Fruit fly (Drosophila melanogaster) whole organism, embryonic: ENCODE measurements around the gene Tsp5D.

Experiments used
- Atf-2 ChIP-seq: fragments of 200-800 bp; sonication (Bioruptor generic); optimal IDR thresholded peaks from 2 replicates; lab custom pipeline; 2016; ENCODE audit warnings: missing biosample characterization, missing genetic modification characterization
- B-H2 ChIP-seq: fragments of 200-800 bp; sonication (Bioruptor generic); optimal IDR thresholded peaks from 2 replicates; lab custom pipeline; 2018; ENCODE audit warnings: missing biosample characterization, mild to moderate bottlenecking, missing genetic modification characterization
- CG10979 ChIP-seq: fragments of 200-800 bp; sonication (Bioruptor generic); optimal IDR thresholded peaks from 2 replicates; lab custom pipeline; 2018; ENCODE audit warnings: missing biosample characterization, mild to moderate bottlenecking, missing genetic modification characterization, moderate library complexity
- CG14441 ChIP-seq: fragments of 200-800 bp; sonication (Bioruptor generic); IDR thresholded peaks from 2 replicates; pipeline ENCODE4 v1.3.6; 2022; ENCODE audit warnings: missing biosample characterization, missing genetic modification characterization
- CG14965 ChIP-seq: fragments of 200-800 bp; sonication (Bioruptor generic); optimal IDR thresholded peaks from 2 replicates; lab custom pipeline; 2016; ENCODE audit warnings: missing biosample characterization, missing genetic modification characterization, borderline replicate concordance
- CG16779 ChIP-seq: fragments of 200-800 bp; sonication (Bioruptor generic); IDR thresholded peaks from 2 replicates; pipeline ENCODE4 v1.3.6; 2022; ENCODE audit warnings: missing biosample characterization, missing genetic modification characterization
- CG17328 ChIP-seq: fragments of 200-800 bp; sonication (Bioruptor generic); IDR thresholded peaks from 2 replicates; pipeline ENCODE4 v1.3.6; 2022; ENCODE audit warnings: missing biosample characterization, missing genetic modification characterization
- CG1792 ChIP-seq: fragments of 200-800 bp; sonication (Bioruptor generic); optimal IDR thresholded peaks from 2 replicates; lab custom pipeline; 2016; ENCODE audit warnings: missing biosample characterization, missing genetic modification characterization
- CG2116 ChIP-seq: fragments of 200-800 bp; sonication (Bioruptor generic); optimal IDR thresholded peaks from 3 replicates; lab custom pipeline; 2018; ENCODE audit warnings: missing biosample characterization, mild to moderate bottlenecking, missing genetic modification characterization
- CG2202 ChIP-seq: fragments of 200-800 bp; sonication (Bioruptor generic); optimal IDR thresholded peaks from 2 replicates; lab custom pipeline; 2018; ENCODE audit warnings: missing biosample characterization, mild to moderate bottlenecking, missing genetic modification characterization
- CG30020 ChIP-seq: fragments of 200-800 bp; optimal IDR thresholded peaks from 2 replicates; lab custom pipeline; 2019; ENCODE audit warnings: missing biosample characterization, mild to moderate bottlenecking, missing genetic modification characterization, moderate library complexity
- CG3847 ChIP-seq: fragments of 200-800 bp; sonication (Bioruptor generic); IDR thresholded peaks from 2 replicates; pipeline ENCODE4 v1.3.6; 2022; ENCODE audit warnings: missing biosample characterization, missing genetic modification characterization
- CG3995 ChIP-seq: fragments of 200-800 bp; sonication (Bioruptor generic); optimal IDR thresholded peaks from 3 replicates; lab custom pipeline; 2016; ENCODE audit warnings: missing biosample characterization, missing genetic modification characterization
- CG6272 ChIP-seq: fragments of 200-800 bp; sonication (Bioruptor generic); IDR thresholded peaks from 2 replicates; pipeline ENCODE4 v1.3.6; 2022; ENCODE audit warnings: missing biosample characterization, missing genetic modification characterization
- CG6654 ChIP-seq: fragments of 200-800 bp; sonication (Bioruptor generic); optimal IDR thresholded peaks from 2 replicates; lab custom pipeline; 2017; ENCODE audit warnings: missing biosample characterization, mild to moderate bottlenecking, missing genetic modification characterization
- CG7372 ChIP-seq: fragments of 200-800 bp; sonication (Bioruptor generic); IDR thresholded peaks from 2 replicates; pipeline ENCODE4 v1.3.6; 2022; ENCODE audit warnings: missing biosample characterization, missing genetic modification characterization
- CG7745 ChIP-seq: fragments of 200-800 bp; sonication (Bioruptor generic); optimal IDR thresholded peaks from 2 replicates; lab custom pipeline; 2018; ENCODE audit warnings: missing biosample characterization, mild to moderate bottlenecking, missing genetic modification characterization, moderate library complexity
- CG8924 ChIP-seq: fragments of 200-800 bp; optimal IDR thresholded peaks from 3 replicates; lab custom pipeline; 2019; ENCODE audit warnings: missing biosample characterization, mild to moderate bottlenecking, missing genetic modification characterization, moderate library complexity
- CTCF ChIP-seq: fragments of 200-800 bp; sonication (Bioruptor generic); optimal IDR thresholded peaks from 2 replicates; lab custom pipeline; 2017; ENCODE audit warnings: missing biosample characterization, mild to moderate bottlenecking, missing genetic modification characterization, moderate library complexity
- Chrac-16 ChIP-seq: fragments of 200-800 bp; sonication (Bioruptor generic); optimal IDR thresholded peaks from 3 replicates; lab custom pipeline; 2016; ENCODE audit warnings: missing biosample characterization, missing genetic modification characterization
- Dbx ChIP-seq: fragments of 200-800 bp; sonication (Bioruptor generic); IDR thresholded peaks from 3 replicates; pipeline ENCODE4 v1.3.6; 2022; ENCODE audit warnings: missing biosample characterization, missing genetic modification characterization
- Doc3 ChIP-seq: fragments of 200-800 bp; sonication (Bioruptor generic); IDR thresholded peaks from 3 replicates; pipeline ENCODE4 v1.3.6; 2022; ENCODE audit warnings: missing biosample characterization, missing genetic modification characterization; ENCODE audit not compliant: partially characterized antibody
- E2f1 ChIP-seq: fragments of 200-800 bp; sonication (Bioruptor generic); IDR thresholded peaks from 2 replicates; pipeline ENCODE4 v1.3.6; 2022; ENCODE audit warnings: missing biosample characterization, missing genetic modification characterization
- ERR ChIP-seq: fragments of 200-800 bp; sonication (Bioruptor generic); optimal IDR thresholded peaks from 2 replicates; lab custom pipeline; 2016; ENCODE audit warnings: missing biosample characterization, missing genetic modification characterization
- Ets97D ChIP-seq: fragments of 200-800 bp; sonication (Bioruptor generic); optimal IDR thresholded peaks from 3 replicates; lab custom pipeline; 2016; ENCODE audit warnings: missing biosample characterization, missing genetic modification characterization
- HLH3B ChIP-seq: fragments of 200-800 bp; sonication (Bioruptor generic); IDR thresholded peaks from 2 replicates; pipeline ENCODE4 v1.3.6; 2022; ENCODE audit warnings: missing biosample characterization, missing genetic modification characterization
- HmgZ ChIP-seq: fragments of 200-800 bp; sonication (Bioruptor generic); optimal IDR thresholded peaks from 2 replicates; lab custom pipeline; 2018; ENCODE audit warnings: missing biosample characterization, mild to moderate bottlenecking, missing genetic modification characterization
- Hr51 ChIP-seq, 2 experiments: fragments of 200-800 bp; sonication (Bioruptor generic); optimal IDR thresholded peaks; 2 replicates in 1 of 2; 3 replicates in 1 of 2; lab custom pipeline; 2016 to 2018; ENCODE audit warnings: missing biosample characterization in 2 of 2, missing genetic modification characterization in 2 of 2, mild to moderate bottlenecking in 1 of 2, moderate library complexity in 1 of 2
- Tbp ChIP-seq: fragments of >200 bp; optimal IDR thresholded peaks from 2 replicates; lab custom pipeline; 2018; ENCODE audit warnings: missing biosample characterization, missing genetic modification characterization
- Usf ChIP-seq: fragments of 200-800 bp; sonication (Bioruptor generic); optimal IDR thresholded peaks from 2 replicates; lab custom pipeline; 2017; ENCODE audit warnings: missing genotype, missing biosample characterization, missing genetic modification characterization
- Xrp1 ChIP-seq: fragments of 200-800 bp; sonication (Bioruptor generic); IDR thresholded peaks from 2 replicates; pipeline ENCODE4 v1.3.6; 2022; ENCODE audit warnings: missing biosample characterization, missing genetic modification characterization
- YL-1 ChIP-seq: fragments of 200-800 bp; sonication (Bioruptor generic); optimal IDR thresholded peaks from 3 replicates; lab custom pipeline; 2017; ENCODE audit warnings: missing biosample characterization, mild to moderate bottlenecking, missing genetic modification characterization
- az2 ChIP-seq: fragments of 200-800 bp; sonication (Bioruptor generic); optimal IDR thresholded peaks from 3 replicates; lab custom pipeline; 2016; ENCODE audit warnings: missing biosample characterization, missing genetic modification characterization
- btn ChIP-seq: fragments of 200-800 bp; sonication (Bioruptor generic); optimal IDR thresholded peaks from 2 replicates; lab custom pipeline; 2016; ENCODE audit warnings: missing biosample characterization, missing genetic modification characterization
- cwo ChIP-seq: fragments of 200-800 bp; sonication (Bioruptor generic); optimal IDR thresholded peaks from 3 replicates; lab custom pipeline; 2017; ENCODE audit warnings: missing biosample characterization, missing genetic modification characterization, mild to moderate bottlenecking, moderate library complexity, missing genetic modification reagents
- dati ChIP-seq: fragments of 200-800 bp; sonication (Bioruptor generic); IDR thresholded peaks from 2 replicates; pipeline ENCODE4 v1.3.6; 2022; ENCODE audit warnings: missing biosample characterization, missing genetic modification characterization
- fru ChIP-seq: fragments of >200 bp; optimal IDR thresholded peaks from 2 replicates; lab custom pipeline; 2017
- grn ChIP-seq: fragments of 200-800 bp; sonication (Bioruptor generic); optimal IDR thresholded peaks from 3 replicates; lab custom pipeline; 2017; ENCODE audit warnings: missing biosample characterization, missing genetic modification characterization
- gsb ChIP-seq: fragments of 200-800 bp; sonication (Bioruptor generic); IDR thresholded peaks from 2 replicates; pipeline ENCODE4 v1.3.6; 2022; ENCODE audit warnings: missing biosample characterization, missing genetic modification characterization
- hb ChIP-seq: fragments of 200-800 bp; sonication (Bioruptor generic); IDR thresholded peaks from 3 replicates; pipeline ENCODE4 v1.3.6; 2022; ENCODE audit warnings: missing biosample characterization, missing genetic modification characterization; ENCODE audit not compliant: partially characterized antibody
- hkb ChIP-seq, 2 experiments: fragments of 200-800 bp in 1 of 2; fragments of >200 bp in 1 of 2; sonication (Bioruptor generic) in 1 of 2; IDR thresholded peaks in 1 of 2; optimal IDR thresholded peaks in 1 of 2; 2 replicates each; pipeline versions ENCODE4 v1.3.6 to Lab custom; 2017 to 2022; ENCODE audit warnings: missing biosample characterization in 1 of 2, missing genetic modification characterization in 1 of 2
- hth ChIP-seq: fragments of >200 bp; optimal IDR thresholded peaks from 2 replicates; lab custom pipeline; 2017; ENCODE audit warnings: inconsistent platforms
- jumu ChIP-seq: fragments of 200-800 bp; sonication (Bioruptor generic); optimal IDR thresholded peaks from 3 replicates; lab custom pipeline; 2016; ENCODE audit warnings: missing biosample characterization, missing genetic modification characterization
- knrl ChIP-seq: fragments of 200-800 bp; sonication (Bioruptor generic); IDR thresholded peaks from 3 replicates; pipeline ENCODE4 v1.3.6; 2022; ENCODE audit warnings: missing biosample characterization, missing genetic modification characterization; ENCODE audit not compliant: partially characterized antibody
- lbe ChIP-seq: fragments of 200-800 bp; sonication (Bioruptor generic); optimal IDR thresholded peaks from 2 replicates; lab custom pipeline; 2016; ENCODE audit warnings: missing biosample characterization, mild to moderate bottlenecking, missing genetic modification characterization
- nerfin-1 ChIP-seq: fragments of 200-800 bp; sonication (Bioruptor generic); optimal IDR thresholded peaks from 3 replicates; lab custom pipeline; 2019; ENCODE audit warnings: missing biosample characterization, mild to moderate bottlenecking, missing genetic modification characterization, moderate library complexity
- pb ChIP-seq: fragments of 200-800 bp; sonication (Bioruptor generic); optimal IDR thresholded peaks from 3 replicates; lab custom pipeline; 2016; ENCODE audit warnings: missing biosample characterization, missing genetic modification characterization
- pho ChIP-seq: fragments of 200-800 bp; sonication (Bioruptor generic); optimal IDR thresholded peaks from 2 replicates; lab custom pipeline; 2016; ENCODE audit warnings: missing biosample characterization, missing genetic modification characterization
- pita ChIP-seq: fragments of 200-800 bp; sonication (Bioruptor generic); optimal IDR thresholded peaks from 2 replicates; lab custom pipeline; 2017; ENCODE audit warnings: missing biosample characterization, mild to moderate bottlenecking, missing genetic modification characterization
- pnt ChIP-seq: fragments of 200-800 bp; sonication (Bioruptor generic); optimal IDR thresholded peaks from 3 replicates; lab custom pipeline; 2016; ENCODE audit warnings: missing biosample characterization, missing genetic modification characterization
- row ChIP-seq: fragments of 200-800 bp; sonication (Bioruptor generic); IDR thresholded peaks from 3 replicates; pipeline ENCODE4 v1.3.6; 2022; ENCODE audit warnings: missing biosample characterization, missing genetic modification characterization
- sim ChIP-seq: fragments of 200-800 bp; sonication (Bioruptor generic); IDR thresholded peaks from 2 replicates; pipeline ENCODE4 v1.3.6; 2022; ENCODE audit warnings: missing biosample characterization, missing genetic modification characterization

The Tsp5D gene

dm6 chrX:6031692-6032091 is 43.0 kb downstream of the Tsp5D start (continued):
- no peak for TF ChIP-seq gsb (GFP tag; lab: Robert Waterston, UW)
- peak; percentile 77 for TF ChIP-seq Chrac-16 (GFP tag; lab: Kevin White, UChicago)
- peak; percentile 88 for TF ChIP-seq row (GFP tag; lab: Robert Waterston, UW)
- TF ChIP-seq cwo (GFP tag; lab: Kevin White, UChicago) = peak; percentile 60
- peak; percentile 74 for TF ChIP-seq jumu
- TF ChIP-seq CG2116 (GFP tag; lab: Kevin White, UChicago) = peak; percentile 11
- TF ChIP-seq lbe (GFP tag; lab: Kevin White, UChicago) = no peak
- TF ChIP-seq CG16779 (GFP tag; lab: Robert Waterston, UW) = no peak
- no peak for TF ChIP-seq CG7745 (tag; lab: Kevin White, UChicago)
- TF ChIP-seq CTCF = peak; percentile 24
- TF ChIP-seq grn (GFP tag; lab: Kevin White, UChicago) = no peak
- peak; percentile 90 for TF ChIP-seq CG17328 (GFP tag; lab: Robert Waterston, UW)
- TF ChIP-seq ERR (GFP tag; lab: Kevin White, UChicago) = peak; percentile 51
- peak; percentile 60; the same call in 1 of the 2 replicates for TF ChIP-seq dati (GFP tag; lab: Robert Waterston, UW)
- no peak for TF ChIP-seq hb (GFP tag; lab: Robert Waterston, UW)
- no peak for TF ChIP-seq pita (GFP tag; lab: Kevin White, UChicago)
- peak; percentile 83 for TF ChIP-seq btn (GFP tag; lab: Kevin White, UChicago)
- TF ChIP-seq B-H2 (GFP tag; lab: Kevin White, UChicago) = peak; percentile 43
- peak; percentile 70; the same call in 1 of the 3 replicates for TF ChIP-seq Dbx (GFP tag; lab: Robert Waterston, UW)
- TF ChIP-seq CG3847 = peak; percentile 60
- TF ChIP-seq CG30020 (tag; lab: Kevin White, UChicago) = peak; percentile 18
- TF ChIP-seq CG6654 (GFP tag; lab: Kevin White, UChicago) = peak; percentile 48
- peak; percentile 72 for TF ChIP-seq CG14441 (GFP tag; lab: Robert Waterston, UW)
- peak; percentile 57; the same call in 1 of the 2 replicates for TF ChIP-seq sim
- peak; percentile 85 for TF ChIP-seq HLH3B (GFP tag; lab: Robert Waterston, UW)
- no peak for TF ChIP-seq fru (lab: Kevin White, UChicago)
- TF ChIP-seq CG3995 (GFP tag; lab: Kevin White, UChicago) = no peak
- TF ChIP-seq pho (GFP tag; lab: Kevin White, UChicago) = peak; percentile 69
- 0 out of 3 replicates have a peak, but pooled peaks have one; percentile 25 for TF ChIP-seq knrl
- peak; percentile 55; the same call in 1 of the 2 replicates for TF ChIP-seq CG7372
- TF ChIP-seq CG14965 (GFP tag; lab: Kevin White, UChicago) = peak; percentile 64
- peak; percentile 85 for TF ChIP-seq pnt (GFP tag; lab: Kevin White, UChicago)
- TF ChIP-seq Hr51 (GFP tag; optimal IDR thresholded peaks at IDR 0.05; lab: Kevin White, UChicago) = peak; percentile 67 to 69
- peak; percentile 68 for TF ChIP-seq HmgZ (tag; lab: Kevin White, UChicago)
- peak; percentile 86 for TF ChIP-seq CG8924 (tag; lab: Kevin White, UChicago)
- TF ChIP-seq CG6272 (GFP tag; lab: Robert Waterston, UW) = peak; percentile 66; the same call in 1 of the 2 replicates
- TF ChIP-seq Usf (GFP tag; lab: Kevin White, UChicago) = peak; percentile 41
- TF ChIP-seq hth (lab: Kevin White, UChicago) = no peak
- peak; percentile 72 for TF ChIP-seq Atf-2 (GFP tag; lab: Kevin White, UChicago)
- no peak for TF ChIP-seq hkb (optimal IDR thresholded peaks at IDR 0.05; lab: Kevin White, UChicago)
- TF ChIP-seq hkb (GFP tag; IDR thresholded peaks at IDR 0.05; lab: Robert Waterston, UW) = peak; percentile 83
- peak; percentile 82 for TF ChIP-seq az2 (GFP tag; lab: Kevin White, UChicago)
- no peak for TF ChIP-seq Tbp (GFP tag; lab: Kevin White, UChicago)
- TF ChIP-seq CG2202 = peak; percentile 64
- TF ChIP-seq CG10979 = peak; percentile 88
- peak; percentile 89 for TF ChIP-seq Xrp1
- peak; percentile 76 for TF ChIP-seq E2f1
- TF ChIP-seq pb = peak; percentile 63
- no peak for TF ChIP-seq Doc3
- peak; percentile 78 for TF ChIP-seq nerfin-1 (tag; lab: Kevin White, UChicago)
- peak; percentile 32 for TF ChIP-seq Ets97D
- TF ChIP-seq YL-1 (GFP tag; lab: Kevin White, UChicago) = no peak
- TF ChIP-seq CG1792 (GFP tag; lab: Kevin White, UChicago) = peak; percentile 57
